Fruit fly (Drosophila melanogaster) whole organism, embryonic: Measurements from ENCODE around the gene acj6.
A peak's percentile ranks its signal among the peaks of the same experiment; 100 is the strongest.

Experiments
- Asciz ChIP-seq: fragments of 200-800 bp; sonication (Bioruptor generic); optimal IDR thresholded peaks from 2 replicates; lab custom pipeline; 2017; ENCODE audit warnings: missing biosample characterization, mild to moderate bottlenecking, missing genetic modification characterization, missing genetic modification reagents
- Bteb2 ChIP-seq: fragments of 200-800 bp; sonication (Bioruptor generic); optimal IDR thresholded peaks from 2 replicates; lab custom pipeline; 2016; ENCODE audit warnings: missing biosample characterization, missing genetic modification characterization
- CG10274 ChIP-seq: fragments of 200-800 bp; sonication (Bioruptor generic); optimal IDR thresholded peaks from 3 replicates; lab custom pipeline; 2017; ENCODE audit warnings: missing biosample characterization, mild to moderate bottlenecking, missing genetic modification characterization
- CG17328 ChIP-seq: fragments of 200-800 bp; sonication (Bioruptor generic); IDR thresholded peaks from 2 replicates; pipeline ENCODE4 v1.3.6; 2022; ENCODE audit warnings: missing biosample characterization, missing genetic modification characterization
- CG17612 ChIP-seq: fragments of 200-800 bp; sonication (Bioruptor generic); IDR thresholded peaks from 2 replicates; pipeline ENCODE4 v1.3.6; 2022; ENCODE audit warnings: missing biosample characterization, missing genetic modification characterization
- CG17829 ChIP-seq: fragments of 200-800 bp; optimal IDR thresholded peaks from 2 replicates; lab custom pipeline; 2019; ENCODE audit warnings: missing biosample characterization, mild to moderate bottlenecking, missing genetic modification characterization, moderate library complexity
- CG1792 ChIP-seq: fragments of 200-800 bp; sonication (Bioruptor generic); optimal IDR thresholded peaks from 2 replicates; lab custom pipeline; 2016; ENCODE audit warnings: missing biosample characterization, missing genetic modification characterization
- CG18476 ChIP-seq: fragments of 200-800 bp; sonication (Bioruptor generic); optimal IDR thresholded peaks from 2 replicates; lab custom pipeline; 2016; ENCODE audit warnings: missing biosample characterization, mild to moderate bottlenecking, missing genetic modification characterization
- CG2202 ChIP-seq: fragments of 200-800 bp; sonication (Bioruptor generic); optimal IDR thresholded peaks from 2 replicates; lab custom pipeline; 2018; ENCODE audit warnings: missing biosample characterization, mild to moderate bottlenecking, missing genetic modification characterization
- CG2889 ChIP-seq: fragments of 200-800 bp; sonication (Bioruptor generic); IDR thresholded peaks from 3 replicates; pipeline ENCODE4 v1.3.6; 2022; ENCODE audit warnings: missing biosample characterization, missing genetic modification characterization
- CG3065 ChIP-seq: fragments of 200-800 bp; sonication (Bioruptor generic); optimal IDR thresholded peaks from 2 replicates; lab custom pipeline; 2016; ENCODE audit warnings: missing biosample characterization, missing genetic modification characterization
- CG31224 ChIP-seq: fragments of 200-800 bp; sonication (Bioruptor generic); IDR thresholded peaks from 2 replicates; pipeline ENCODE4 v1.3.6; 2022; ENCODE audit warnings: missing biosample characterization, missing genetic modification characterization
- CG32767 ChIP-seq: fragments of 200-800 bp; sonication (Bioruptor generic); IDR thresholded peaks from 2 replicates; pipeline ENCODE4 v1.3.6; 2022; ENCODE audit warnings: missing biosample characterization, missing genetic modification characterization
- CG4424 ChIP-seq: fragments of 200-800 bp; sonication (Bioruptor generic); optimal IDR thresholded peaks from 3 replicates; lab custom pipeline; 2016; ENCODE audit warnings: missing biosample characterization, missing genetic modification characterization
- CG4820 ChIP-seq: fragments of 200-800 bp; sonication (Bioruptor generic); optimal IDR thresholded peaks from 3 replicates; lab custom pipeline; 2016; ENCODE audit warnings: missing biosample characterization, missing genetic modification characterization
- CG6854 ChIP-seq: fragments of 200-800 bp; sonication (Bioruptor generic); optimal IDR thresholded peaks from 3 replicates; lab custom pipeline; 2017; ENCODE audit warnings: missing biosample characterization, mild to moderate bottlenecking, missing genetic modification characterization
- CG7745 ChIP-seq: fragments of 200-800 bp; sonication (Bioruptor generic); optimal IDR thresholded peaks from 2 replicates; lab custom pipeline; 2018; ENCODE audit warnings: missing biosample characterization, mild to moderate bottlenecking, missing genetic modification characterization, moderate library complexity
- CG8944 ChIP-seq: fragments of 200-800 bp; sonication (Bioruptor generic); optimal IDR thresholded peaks from 3 replicates; lab custom pipeline; 2016; ENCODE audit warnings: missing biosample characterization, missing genetic modification characterization
- CG9797 ChIP-seq: fragments of 200-800 bp; sonication (Bioruptor generic); optimal IDR thresholded peaks from 3 replicates; lab custom pipeline; 2018; ENCODE audit warnings: missing biosample characterization, mild to moderate bottlenecking, missing genetic modification characterization
- Doc3 ChIP-seq: fragments of 200-800 bp; sonication (Bioruptor generic); IDR thresholded peaks from 3 replicates; pipeline ENCODE4 v1.3.6; 2022; ENCODE audit warnings: missing biosample characterization, missing genetic modification characterization; ENCODE audit not compliant: partially characterized antibody
- HLH4C ChIP-seq: fragments of 200-800 bp; sonication (Bioruptor generic); IDR thresholded peaks from 3 replicates; pipeline ENCODE4 v1.3.6; 2022; ENCODE audit warnings: missing biosample characterization, missing genetic modification characterization; ENCODE audit not compliant: partially characterized antibody
- HLH54F ChIP-seq: fragments of 200-800 bp; sonication (Bioruptor generic); optimal IDR thresholded peaks from 3 replicates; lab custom pipeline; 2016; ENCODE audit warnings: missing biosample characterization, missing genetic modification characterization
- Hmx ChIP-seq: fragments of 200-800 bp; sonication (Bioruptor generic); optimal IDR thresholded peaks from 2 replicates; lab custom pipeline; 2016; ENCODE audit warnings: missing biosample characterization, missing genetic modification characterization
- Jarid2 ChIP-seq: fragments of 200-800 bp; sonication (Bioruptor generic); optimal IDR thresholded peaks from 3 replicates; lab custom pipeline; 2017; ENCODE audit warnings: mild to moderate bottlenecking, missing biosample characterization, missing genetic modification reagents, missing genetic modification characterization
- Myb ChIP-seq: fragments of 200-800 bp; sonication (Bioruptor generic); optimal IDR thresholded peaks from 2 replicates; lab custom pipeline; 2016; ENCODE audit warnings: missing biosample characterization, missing genetic modification characterization
- Nf-YB ChIP-seq: fragments of 200-800 bp; sonication (Bioruptor generic); optimal IDR thresholded peaks from 3 replicates; lab custom pipeline; 2019; ENCODE audit warnings: missing biosample characterization, mild to moderate bottlenecking, missing genetic modification characterization, moderate library complexity
- Oli ChIP-seq: fragments of 200-800 bp; sonication (Bioruptor generic); optimal IDR thresholded peaks from 2 replicates; lab custom pipeline; 2018; ENCODE audit warnings: missing biosample characterization, mild to moderate bottlenecking, missing genetic modification characterization, moderate library complexity
- Ptx1 ChIP-seq: fragments of 200-800 bp; sonication (Bioruptor generic); IDR thresholded peaks from 2 replicates; pipeline ENCODE4 v1.3.6; 2022; ENCODE audit warnings: missing biosample characterization, missing genetic modification characterization
- Rfx ChIP-seq: fragments of 200-800 bp; sonication (Bioruptor generic); IDR thresholded peaks from 2 replicates; pipeline ENCODE4 v1.3.6; 2022; ENCODE audit warnings: missing biosample characterization, missing genetic modification characterization
- bcd ChIP-seq: fragments of 200-800 bp; sonication (Bioruptor generic); optimal IDR thresholded peaks from 2 replicates; lab custom pipeline; 2017; ENCODE audit warnings: missing biosample characterization, mild to moderate bottlenecking, missing genetic modification characterization
- cad ChIP-seq: fragments of >200 bp; optimal IDR thresholded peaks from 2 replicates; lab custom pipeline; 2017; ENCODE audit warnings: missing biosample characterization, missing genetic modification characterization
- chinmo ChIP-seq: fragments of 200-800 bp; sonication (Bioruptor generic); IDR thresholded peaks from 4 replicates; pipeline ENCODE4 v1.3.6; 2022; ENCODE audit warnings: missing biosample characterization, missing genetic modification characterization; ENCODE audit not compliant: partially characterized antibody
- dm ChIP-seq: fragments of 200-800 bp; sonication (Bioruptor generic); optimal IDR thresholded peaks from 3 replicates; lab custom pipeline; 2016; ENCODE audit warnings: missing biosample characterization, missing genetic modification characterization
- dmrt99B ChIP-seq: fragments of 200-800 bp; sonication (Bioruptor generic); optimal IDR thresholded peaks from 2 replicates; lab custom pipeline; 2018; ENCODE audit warnings: missing biosample characterization, mild to moderate bottlenecking, missing genetic modification characterization, moderate library complexity
- dysf ChIP-seq: fragments of 200-800 bp; sonication (Bioruptor generic); IDR thresholded peaks from 3 replicates; pipeline ENCODE4 v1.3.6; 2022; ENCODE audit warnings: missing biosample characterization, missing genetic modification characterization
- gcm ChIP-seq: fragments of 200-800 bp; sonication (Bioruptor generic); optimal IDR thresholded peaks from 2 replicates; lab custom pipeline; 2019; ENCODE audit warnings: missing biosample characterization, mild to moderate bottlenecking, missing genetic modification characterization, moderate library complexity
- grn ChIP-seq: fragments of 200-800 bp; sonication (Bioruptor generic); optimal IDR thresholded peaks from 3 replicates; lab custom pipeline; 2017; ENCODE audit warnings: missing biosample characterization, missing genetic modification characterization
- her ChIP-seq: fragments of 200-800 bp; sonication (Bioruptor generic); optimal IDR thresholded peaks from 2 replicates; lab custom pipeline; 2016; ENCODE audit warnings: missing biosample characterization, missing genetic modification characterization
- jumu ChIP-seq: fragments of 200-800 bp; sonication (Bioruptor generic); optimal IDR thresholded peaks from 3 replicates; lab custom pipeline; 2016; ENCODE audit warnings: missing biosample characterization, missing genetic modification characterization
- kni ChIP-seq: fragments of 200-800 bp; sonication (Bioruptor generic); optimal IDR thresholded peaks from 3 replicates; lab custom pipeline; 2017; ENCODE audit warnings: mild to moderate bottlenecking, missing biosample characterization, missing genetic modification reagents, missing genetic modification characterization
- lab ChIP-seq: fragments of 200-800 bp; sonication (Bioruptor generic); optimal IDR thresholded peaks from 3 replicates; lab custom pipeline; 2017; ENCODE audit warnings: missing biosample characterization, missing genetic modification characterization, mild to moderate bottlenecking, moderate library complexity, missing genetic modification reagents
- phol ChIP-seq: fragments of 200-800 bp; sonication (Bioruptor generic); optimal IDR thresholded peaks from 3 replicates; lab custom pipeline; 2018; ENCODE audit warnings: missing biosample characterization, mild to moderate bottlenecking, missing genetic modification characterization, moderate library complexity
- pita ChIP-seq: fragments of 200-800 bp; sonication (Bioruptor generic); optimal IDR thresholded peaks from 2 replicates; lab custom pipeline; 2017; ENCODE audit warnings: missing biosample characterization, mild to moderate bottlenecking, missing genetic modification characterization
- row ChIP-seq: fragments of 200-800 bp; sonication (Bioruptor generic); IDR thresholded peaks from 3 replicates; pipeline ENCODE4 v1.3.6; 2022; ENCODE audit warnings: missing biosample characterization, missing genetic modification characterization
- sim ChIP-seq: fragments of 200-800 bp; sonication (Bioruptor generic); IDR thresholded peaks from 2 replicates; pipeline ENCODE4 v1.3.6; 2022; ENCODE audit warnings: missing biosample characterization, missing genetic modification characterization
- sob ChIP-seq: fragments of 200-800 bp; sonication (Bioruptor generic); IDR thresholded peaks from 2 replicates; pipeline ENCODE4 v1.3.6; 2022; ENCODE audit warnings: missing biosample characterization, missing genetic modification characterization
- tio ChIP-seq: fragments of 200-800 bp; sonication (Bioruptor generic); optimal IDR thresholded peaks from 2 replicates; lab custom pipeline; 2017; ENCODE audit warnings: missing biosample characterization, missing genetic modification characterization, inconsistent platforms
- tll ChIP-seq, 2 experiments: fragments of 200-800 bp in 1 of 2; fragments of >200 bp in 1 of 2; sonication (Bioruptor generic) in 1 of 2; optimal IDR thresholded peaks; 2 replicates each; lab custom pipeline; 2017 to 2019; ENCODE audit warnings: missing biosample characterization in 2 of 2, missing genetic modification characterization in 2 of 2, mild to moderate bottlenecking in 1 of 2, moderate library complexity in 1 of 2
- vfl ChIP-seq: fragments of 200-800 bp; sonication (Bioruptor generic); optimal IDR thresholded peaks from 2 replicates; lab custom pipeline; 2016; ENCODE audit warnings: missing biosample characterization, missing genetic modification characterization
- wor ChIP-seq: fragments of 200-800 bp; sonication (Bioruptor generic); IDR thresholded peaks from 2 replicates; pipeline ENCODE4 v1.3.6; 2022; ENCODE audit warnings: missing biosample characterization, missing genetic modification characterization

acj6 gene

DNA sequence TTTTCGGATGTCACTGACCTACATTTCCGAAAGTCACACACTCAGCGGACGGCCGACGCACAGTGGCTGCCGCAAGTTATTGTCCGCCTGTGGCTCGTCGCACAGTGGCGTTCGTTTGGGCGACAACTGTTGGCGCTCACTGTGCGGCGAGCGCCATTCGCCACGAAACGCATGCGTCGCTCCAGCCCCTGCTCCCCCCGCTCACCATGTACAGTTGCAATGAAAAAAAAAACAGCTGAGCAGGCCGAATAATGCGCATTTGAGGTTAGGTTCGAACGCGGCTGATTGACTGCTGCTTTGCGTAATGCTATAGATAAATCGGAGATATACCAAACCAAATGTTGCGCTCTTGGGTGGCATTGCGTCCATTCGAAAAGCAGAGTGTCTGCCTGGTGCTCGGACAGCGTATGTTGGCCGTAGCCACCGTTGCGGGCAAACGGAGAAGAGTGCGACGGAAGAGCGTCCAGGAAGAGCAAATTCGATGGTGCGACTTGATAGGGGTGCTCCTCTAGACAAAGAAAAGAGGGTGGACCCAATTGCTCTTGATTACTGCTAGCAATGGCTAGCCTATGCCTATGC, 55.5 kb downstream of the acj6 start (continued):
- peak; percentile 43 for TF ChIP-seq gcm (GFP tag; lab: Kevin White, UChicago)
- no peak for TF ChIP-seq Doc3 (GFP tag; lab: Robert Waterston, UW)
- peak; percentile 53 for TF ChIP-seq CG18476 (GFP tag; lab: Kevin White, UChicago)
- TF ChIP-seq CG17328 (GFP tag; lab: Robert Waterston, UW) = peak; percentile 90
- TF ChIP-seq pita (GFP tag; lab: Kevin White, UChicago) = no peak
- peak; percentile 68 for TF ChIP-seq Bteb2 (GFP tag; lab: Kevin White, UChicago)
- TF ChIP-seq CG31224 (GFP tag; lab: Robert Waterston, UW) = peak; percentile 82
- peak; percentile 90 for TF ChIP-seq Ptx1 (GFP tag; lab: Robert Waterston, UW)
- peak; percentile 65 for TF ChIP-seq CG10274 (GFP tag; lab: Kevin White, UChicago)
- peak; percentile 95 for TF ChIP-seq lab
- peak; percentile 9 for TF ChIP-seq Asciz (GFP tag; lab: Kevin White, UChicago)
- peak; percentile 15 for TF ChIP-seq CG9797
- TF ChIP-seq her = peak; percentile 93
- TF ChIP-seq sob (GFP tag; lab: Robert Waterston, UW) = peak; percentile 93
- TF ChIP-seq HLH4C (GFP tag; lab: Robert Waterston, UW) = peak; percentile 44; the same call in 1 of the 3 replicates
- TF ChIP-seq dm (GFP tag; lab: Kevin White, UChicago) = peak; percentile 96
- peak; percentile 85 for TF ChIP-seq dysf (GFP tag; lab: Robert Waterston, UW)
- TF ChIP-seq Nf-YB (GFP tag; lab: Kevin White, UChicago) = peak; percentile 39
- TF ChIP-seq CG17612 (GFP tag; lab: Robert Waterston, UW) = peak; percentile 67
- no peak for TF ChIP-seq Jarid2 (GFP tag; lab: Kevin White, UChicago)
- TF ChIP-seq CG7745 (tag; lab: Kevin White, UChicago) = no peak
- peak; percentile 67 for TF ChIP-seq CG17829 (tag; lab: Kevin White, UChicago)
- peak; percentile 85 for TF ChIP-seq kni (GFP tag; lab: Kevin White, UChicago)
- no peak for TF ChIP-seq vfl (GFP tag; lab: Kevin White, UChicago)
- no peak for TF ChIP-seq cad (GFP tag; lab: Kevin White, UChicago)
- TF ChIP-seq Myb = peak; percentile 71
- peak; percentile 73 for TF ChIP-seq dmrt99B
- peak; percentile 66 for TF ChIP-seq sim
- peak; percentile 81 for TF ChIP-seq CG32767
- TF ChIP-seq Oli = peak; percentile 61
- peak; percentile 97 for TF ChIP-seq Rfx (GFP tag; lab: Robert Waterston, UW)
- TF ChIP-seq wor (GFP tag; lab: Robert Waterston, UW) = peak; percentile 63
- TF ChIP-seq bcd (GFP tag; lab: Kevin White, UChicago) = peak; percentile 82
- TF ChIP-seq CG6854 (GFP tag; lab: Kevin White, UChicago) = peak; percentile 58
- TF ChIP-seq tll (GFP tag; optimal IDR thresholded peaks at IDR 0.05; lab: Kevin White, UChicago) = no peak
- TF ChIP-seq CG3065 (GFP tag; lab: Kevin White, UChicago) = peak; percentile 36
- TF ChIP-seq grn (GFP tag; lab: Kevin White, UChicago) = peak; percentile 64
- TF ChIP-seq row (GFP tag; lab: Robert Waterston, UW) = peak; percentile 99
- TF ChIP-seq Hmx (GFP tag; lab: Kevin White, UChicago) = no peak
- peak; percentile 99 for TF ChIP-seq chinmo (GFP tag; lab: Robert Waterston, UW)
- TF ChIP-seq CG2889 (GFP tag; lab: Robert Waterston, UW) = peak; percentile 81
- peak; percentile 35 for TF ChIP-seq CG2202 (tag; lab: Kevin White, UChicago)
- peak; percentile 83 for TF ChIP-seq HLH54F
- TF ChIP-seq CG4820 (GFP tag; lab: Kevin White, UChicago) = peak; percentile 55
- peak; percentile 89 for TF ChIP-seq CG8944 (GFP tag; lab: Kevin White, UChicago)
- peak; percentile 53 for TF ChIP-seq phol (tag; lab: Kevin White, UChicago)
- TF ChIP-seq CG1792 (GFP tag; lab: Kevin White, UChicago) = peak; percentile 78
- peak; percentile 92 for TF ChIP-seq jumu (GFP tag; lab: Kevin White, UChicago)
- TF ChIP-seq CG4424 = peak; percentile 68
- TF ChIP-seq tio (GFP tag; lab: Kevin White, UChicago) = no peak
